Worm (Caenorhabditis elegans) whole organism, L1 larva: Measurements from ENCODE around the gene D2021.4.

Experiments
- ama-1 ChIP-seq: fragments of 150-350 bp; optimal IDR thresholded peaks from 2 replicates; lab custom pipeline; 2014
- ceh-63 ChIP-seq: fragments of 200-800 bp; sonication (Bioruptor generic); optimal IDR thresholded peaks from 2 replicates; lab custom pipeline; 2018; ENCODE audit warnings: mild to moderate bottlenecking, missing genetic modification characterization, missing compliant biosample characterization
- ces-1 ChIP-seq: fragments of 150-350 bp; optimal IDR thresholded peaks from 2 replicates; lab custom pipeline; 2014; ENCODE audit warnings: missing biosample characterization, missing genetic modification reagents, missing genetic modification characterization
- dpl-1 ChIP-seq, 3 experiments: fragments of 150-350 bp in 2 of 3; sonication (generic microtip) in 1 of 3; optimal IDR thresholded peaks; 2 replicates each; lab custom pipeline; 2014 to 2017; ENCODE audit warnings: missing biosample characterization in 3 of 3, missing genetic modification characterization in 3 of 3, missing genetic modification reagents in 3 of 3
- elt-3 ChIP-seq, 6 experiments: fragments of 150-350 bp in 1 of 6; sonication (generic microtip); optimal IDR thresholded peaks; 2 replicates each; lab custom pipeline; 2017 to 2018; ENCODE audit warnings: missing biosample characterization in 6 of 6, missing genetic modification characterization in 6 of 6, inconsistent platforms in 1 of 6
- grh-1 ChIP-seq: fragments of 200-800 bp; sonication (Bioruptor generic); IDR thresholded peaks from 2 replicates; pipeline ENCODE4 v1.3.6; 2022; ENCODE audit warnings: missing genetic modification reagents, missing genetic modification characterization, missing compliant biosample characterization
- jun-1 ChIP-seq: fragments of 150-350 bp; optimal IDR thresholded peaks from 2 replicates; lab custom pipeline; 2014; ENCODE audit warnings: missing biosample characterization, missing genetic modification reagents, missing genetic modification characterization
- lin-13 ChIP-seq: fragments of 150-350 bp; optimal IDR thresholded peaks from 2 replicates; lab custom pipeline; 2014; ENCODE audit warnings: missing biosample characterization, missing genetic modification reagents, missing genetic modification characterization
- rnt-1 ChIP-seq: sonication (generic microtip); optimal IDR thresholded peaks from 2 replicates; lab custom pipeline; 2016; ENCODE audit warnings: mild to moderate bottlenecking, missing genetic modification characterization, moderate library complexity, missing compliant biosample characterization
- zag-1 ChIP-seq: fragments of 150-350 bp; optimal IDR thresholded peaks from 2 replicates; lab custom pipeline; 2014; ENCODE audit warnings: missing biosample characterization, missing genetic modification characterization

DNA sequence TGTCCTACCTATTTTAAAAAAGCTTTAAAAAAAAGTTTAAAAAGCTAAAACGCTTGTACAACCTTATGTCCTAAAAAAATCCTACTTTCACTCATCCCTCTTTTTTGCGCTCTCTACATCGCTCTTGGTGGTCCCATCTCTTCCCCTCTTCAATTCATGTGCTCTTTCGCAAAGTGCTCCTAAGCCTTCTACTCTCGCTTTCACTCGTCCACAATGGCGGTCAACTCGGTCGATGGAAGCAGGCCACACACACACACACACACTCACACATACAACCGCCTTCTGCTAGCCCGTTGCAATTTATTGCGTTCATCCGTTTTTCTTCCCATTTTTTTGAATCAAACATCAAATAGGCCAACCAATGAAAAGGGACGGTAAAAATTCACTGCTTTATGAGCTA lies 20.3 kb upstream of the D2021.4 start:
- TF ChIP-seq lin-13 (GFP tag; lab: Kevin White, UChicago) (no peak), zag-1 (no peak), dpl-1 (GFP tag; optimal IDR thresholded peaks at IDR 0.05; lab: Kevin White, UChicago) (no peak), ceh-63 (GFP tag; lab: Kevin White, UChicago) (no peak), elt-3 (tag; optimal IDR thresholded peaks at IDR 0.05; lab: Kevin White, UChicago) (no peak), ces-1 (GFP tag; lab: Kevin White, UChicago) (no peak), ama-1 (no peak), rnt-1 (tag; lab: Kevin White, UChicago) (peak; percentile 43), jun-1 (tag; lab: Kevin White, UChicago) (no peak), grh-1 (GFP tag; lab: Robert Waterston, UW) (no peak)
